Fruit fly (Drosophila melanogaster): ENCODE measurements around the gene CG32576.
A peak's percentile ranks its signal among the peaks of the same experiment; 100 is the strongest.

Gene CG32576

DNA sequence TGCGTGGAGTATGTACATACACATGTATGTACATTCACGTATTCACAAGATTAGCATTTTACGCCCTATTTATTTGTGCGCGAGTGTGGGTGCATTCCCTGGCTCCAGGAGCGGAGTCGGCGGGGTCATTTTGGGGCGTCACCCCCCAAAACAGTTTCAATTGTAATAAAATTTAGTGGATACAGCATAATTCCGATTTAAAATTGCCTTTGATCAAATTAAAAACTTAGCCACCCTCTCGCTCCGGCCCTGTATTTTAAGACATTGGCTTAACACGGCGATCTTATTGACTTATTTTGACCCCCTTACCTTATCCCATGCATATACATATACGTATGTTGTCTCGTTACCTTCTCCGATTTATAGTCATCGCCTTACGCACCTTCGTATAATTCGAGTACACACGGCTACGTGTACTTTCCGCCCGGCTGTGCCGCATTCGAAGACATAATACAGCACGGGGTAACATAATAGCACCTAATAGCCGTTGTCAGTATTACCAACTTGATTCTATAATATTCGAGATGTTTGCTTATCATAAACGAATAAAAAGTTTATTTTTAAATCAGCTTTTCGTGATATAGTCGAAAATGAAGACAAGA, 8.9 kb downstream of the CG32576 start (continued):
- peak; percentile 89 for TF ChIP-seq Mrtf (GFP tag; IDR thresholded peaks at IDR 0.05)
- peak; percentile 88 for TF ChIP-seq CG2678 (tag; optimal IDR thresholded peaks at IDR 0.05)
- 0 out of 3 replicates have a peak, but pooled peaks have one; percentile 19 for TF ChIP-seq HLH4C (GFP tag; IDR thresholded peaks at IDR 0.05; ENCODE audit: partially characterized antibody)
- no peak for TF ChIP-seq HLHmδ (GFP tag; optimal IDR thresholded peaks at IDR 0.05)
- peak; percentile 91 for TF ChIP-seq CG4404 (GFP tag; IDR thresholded peaks at IDR 0.05)
- TF ChIP-seq CG31441 (GFP tag; IDR thresholded peaks at IDR 0.05) = peak; percentile 49
- peak; percentile 43 for TF ChIP-seq Jarid2 (GFP tag; optimal IDR thresholded peaks at IDR 0.05)
- TF ChIP-seq tup (GFP tag; optimal IDR thresholded peaks at IDR 0.05) = peak; percentile 44
- TF ChIP-seq CG7987 (GFP tag; optimal IDR thresholded peaks at IDR 0.05) = peak; percentile 27
- peak; percentile 93 for TF ChIP-seq Drgx (GFP tag; IDR thresholded peaks at IDR 0.05)
- TF ChIP-seq chif (GFP tag; optimal IDR thresholded peaks at IDR 0.05) = peak; percentile 71 to 78
- TF ChIP-seq crol (GFP tag; IDR thresholded peaks at IDR 0.05) = peak; percentile 41; the same call in 1 of the 2 replicates
- peak; percentile 84 for TF ChIP-seq gce (GFP tag; IDR thresholded peaks at IDR 0.05)
- TF ChIP-seq ems (GFP tag; optimal IDR thresholded peaks at IDR 0.05) = peak; percentile 75
- TF ChIP-seq CG7786 (GFP tag; optimal IDR thresholded peaks at IDR 0.05) = peak; percentile 71
- TF ChIP-seq C15 (GFP tag; IDR thresholded peaks at IDR 0.05) = peak; percentile 80; the same call in 2 of the 3 replicates
- peak; percentile 30 for TF ChIP-seq slou (GFP tag; optimal IDR thresholded peaks at IDR 0.05)
- TF ChIP-seq CG1529 (GFP tag; optimal IDR thresholded peaks at IDR 0.05) = peak; percentile 47
- peak; percentile 80 for TF ChIP-seq CG7357 (GFP tag; IDR thresholded peaks at IDR 0.05)
- peak; percentile 67 for TF ChIP-seq Fer1 (GFP tag; optimal IDR thresholded peaks at IDR 0.05)
- no peak for TF ChIP-seq trh (GFP tag; optimal IDR thresholded peaks at IDR 0.05)
- no peak for TF ChIP-seq bigmax (GFP tag; optimal IDR thresholded peaks at IDR 0.05)
- TF ChIP-seq CG4424 (GFP tag; optimal IDR thresholded peaks at IDR 0.05) = peak; percentile 85
- TF ChIP-seq dysf (GFP tag; IDR thresholded peaks at IDR 0.05) = peak; percentile 93
- no peak for TF ChIP-seq Dll (GFP tag; IDR thresholded peaks at IDR 0.05; ENCODE audit: partially characterized antibody)
- 0 out of 3 replicates have a peak, but pooled peaks have one; percentile 11 for TF ChIP-seq vnd (GFP tag; IDR thresholded peaks at IDR 0.05; ENCODE audit: partially characterized antibody)
- TF ChIP-seq CG4328 (GFP tag; optimal IDR thresholded peaks at IDR 0.05) = peak; percentile 40
- TF ChIP-seq zfh2 (GFP tag; optimal IDR thresholded peaks at IDR 0.05) = peak; percentile 69
- TF ChIP-seq slp2 (GFP tag; optimal IDR thresholded peaks at IDR 0.05) = peak; percentile 87
- TF ChIP-seq HmgZ (tag; optimal IDR thresholded peaks at IDR 0.05) = peak; percentile 27
- peak; percentile 87 for TF ChIP-seq Camta (GFP tag; optimal IDR thresholded peaks at IDR 0.05)
- peak; percentile 56 for TF ChIP-seq CG13123 (GFP tag; optimal IDR thresholded peaks at IDR 0.05)
- peak in 1 of 2 experiments; percentile 56 for TF ChIP-seq Eip74EF (GFP tag; optimal IDR thresholded peaks at IDR 0.05)
- TF ChIP-seq mld (GFP tag; IDR thresholded peaks at IDR 0.05; ENCODE audit: partially characterized antibody) = no peak
- peak; percentile 22 for TF ChIP-seq CG17186 (GFP tag; optimal IDR thresholded peaks at IDR 0.05)
- peak; percentile 50 for TF ChIP-seq CG15514 (GFP tag; optimal IDR thresholded peaks at IDR 0.05)
- TF ChIP-seq chinmo (GFP tag; IDR thresholded peaks at IDR 0.05; ENCODE audit: partially characterized antibody) = 0 out of 4 replicates have a peak, but pooled peaks have one; percentile 14
- no peak for TF ChIP-seq h (optimal IDR thresholded peaks at IDR 0.05)
- TF ChIP-seq az2 (GFP tag; optimal IDR thresholded peaks at IDR 0.05) = peak; percentile 78
- peak; percentile 94 for TF ChIP-seq nmo (GFP tag; optimal IDR thresholded peaks at IDR 0.05)
- TF ChIP-seq nau (GFP tag; optimal IDR thresholded peaks at IDR 0.05) = peak; percentile 59
- TF ChIP-seq gsb-n (tag; optimal IDR thresholded peaks at IDR 0.05) = peak; percentile 37
- TF ChIP-seq CG8924 (tag; optimal IDR thresholded peaks at IDR 0.05) = peak; percentile 54
- no peak; the same call in 1 of the 2 replicates for TF ChIP-seq Doc2 (GFP tag; IDR thresholded peaks at IDR 0.05)
- 0 out of 2 replicates have a peak, but pooled peaks have one; percentile 18 for TF ChIP-seq CG4360 (GFP tag; IDR thresholded peaks at IDR 0.05)
- peak; percentile 73 for TF ChIP-seq grau (tag; optimal IDR thresholded peaks at IDR 0.05)
- peak; percentile 44 for TF ChIP-seq kah (GFP tag; optimal IDR thresholded peaks at IDR 0.05)
- no peak for TF ChIP-seq BEAF-32 (GFP tag; optimal IDR thresholded peaks at IDR 0.05)
- no peak for TF ChIP-seq MESR4 (GFP tag; optimal IDR thresholded peaks at IDR 0.05)
